Worm (Caenorhabditis elegans): ENCODE results near the gene dmsr-7.

DNA sequence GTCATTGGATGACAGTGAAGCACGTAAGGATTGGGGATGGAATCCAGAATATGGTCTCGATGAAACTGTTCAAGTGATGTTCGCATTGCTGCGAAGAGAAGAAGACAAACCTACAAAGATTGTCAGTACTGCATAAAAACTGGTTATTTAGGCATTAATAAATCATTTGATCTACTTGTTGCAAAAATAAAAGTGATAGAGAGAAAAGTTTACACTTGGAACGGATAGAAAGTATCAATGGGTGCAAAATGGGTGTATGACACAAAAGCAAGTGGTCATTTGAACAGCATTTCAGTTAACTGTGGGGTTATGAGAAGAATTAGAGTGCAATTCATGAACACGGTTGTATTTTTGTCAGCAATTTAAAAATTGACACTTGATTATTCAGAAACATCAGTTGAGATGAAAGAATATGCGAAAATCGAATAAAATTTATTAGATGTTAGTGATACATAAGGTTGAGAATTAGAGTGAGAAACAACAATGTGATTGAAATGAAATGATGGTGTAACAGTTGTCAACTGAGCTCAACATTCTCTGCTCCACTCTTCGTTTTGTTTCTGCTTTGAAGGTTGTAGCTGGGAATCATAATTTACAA is 7.8 kb downstream of the dmsr-7 start, which contains the start of gene F08F3.10:
- TF ChIP-seq sox-4 (tag; optimal IDR thresholded peaks at IDR 0.05) (no peak), F13H6.1 (tag; optimal IDR thresholded peaks at IDR 0.05) (no peak), fax-1 (tag; optimal IDR thresholded peaks at IDR 0.05) (no peak), zip-5 (tag; optimal IDR thresholded peaks at IDR 0.05) (no peak), nfya-1 (tag; optimal IDR thresholded peaks at IDR 0.05) (no peak), hlh-8 (tag; optimal IDR thresholded peaks at IDR 0.05) (no peak), eyg-1 (tag; optimal IDR thresholded peaks at IDR 0.05) (no peak), ceh-18 (tag; optimal IDR thresholded peaks at IDR 0.05) (no peak)

Measured in whole organism, late embryonic.